Worm (Caenorhabditis elegans): ENCODE measurements around the gene C37C3.2.

Gene C37C3.2

DNA sequence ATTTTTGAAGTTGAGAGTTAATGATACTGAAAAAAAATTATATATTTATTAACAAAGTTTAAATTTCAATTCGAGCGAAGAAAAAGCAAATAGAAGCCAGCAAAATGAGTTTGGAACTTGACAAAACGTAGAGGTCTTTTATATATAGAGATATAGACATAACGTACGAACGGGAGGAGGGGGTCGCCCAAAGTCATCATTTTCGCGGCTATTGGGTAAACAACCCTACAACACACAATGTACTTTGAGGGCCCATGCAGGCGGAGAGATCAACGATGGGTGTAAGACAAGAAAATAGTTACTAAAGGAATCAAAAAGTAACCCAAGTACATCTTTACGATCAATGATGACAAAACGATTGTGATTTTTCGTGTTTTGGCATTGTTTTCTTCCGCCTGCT, 44.0 kb upstream of the C37C3.2 start, which contains the start of gene ZK742.4:
TSS of gene ZK742.4 (minus strand) at position 35 of the 400 bp plus-strand sequence.
- TF ChIP-seq skn-1 (tag; optimal IDR thresholded peaks at IDR 0.05) = no peak
- TF ChIP-seq pha-4 (tag; optimal IDR thresholded peaks at IDR 0.05) = peak; percentile 55

DNA sequence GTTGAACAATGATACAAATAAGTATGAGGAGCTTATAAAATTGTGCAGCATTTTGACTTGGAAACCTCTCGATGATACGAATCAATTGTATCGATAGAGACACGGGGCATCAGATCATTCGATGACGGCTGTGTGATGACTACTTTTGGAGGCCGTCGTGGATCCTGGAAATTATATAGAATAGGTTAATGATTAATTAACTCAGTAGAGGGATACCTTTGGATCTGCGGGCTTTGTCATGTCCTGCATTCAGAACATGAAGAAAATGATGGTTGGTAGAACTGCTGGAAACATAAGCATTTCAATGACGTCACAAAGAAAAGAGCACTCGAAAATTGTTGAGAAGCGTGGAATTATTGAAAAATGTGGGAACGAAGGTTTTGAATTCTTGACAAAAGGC, 41.1 kb upstream of the C37C3.2 start, which contains the start of gene ZK742.6:
TSS of gene ZK742.6 (minus strand) at position 342 of the 400 bp plus-strand sequence.
- TF ChIP-seq aly-2 (tag; optimal IDR thresholded peaks at IDR 0.05) (peak; percentile 73), ceh-9 (tag; optimal IDR thresholded peaks at IDR 0.05) (no peak)

DNA sequence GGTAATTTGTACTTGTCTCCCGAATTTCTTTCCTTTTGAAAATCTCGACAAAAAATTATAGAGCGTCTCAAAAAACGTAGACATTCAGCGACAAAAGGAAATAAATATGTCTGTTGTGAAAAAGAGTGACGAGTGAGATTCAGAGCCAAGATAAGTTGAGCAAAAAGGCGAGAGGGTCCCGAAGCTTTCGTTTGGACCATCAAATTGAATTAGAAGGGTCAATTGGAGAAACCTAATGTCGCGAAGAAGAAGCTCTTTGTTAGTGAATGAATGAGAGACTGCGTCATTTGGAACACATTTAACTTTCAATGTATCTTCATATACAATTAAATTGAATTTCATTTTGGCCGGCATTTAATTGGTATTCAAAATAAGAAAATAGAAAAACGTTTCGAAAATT, 39.3 kb upstream of the C37C3.2 start:
- TF ChIP-seq ama-1 (optimal IDR thresholded peaks at IDR 0.05) = no peak
- TF ChIP-seq fkh-10 (GFP tag; optimal IDR thresholded peaks at IDR 0.05) = peak; percentile 24
- no peak for TF ChIP-seq nhr-11 (tag; optimal IDR thresholded peaks at IDR 0.05)
- TF ChIP-seq elt-1 (tag; optimal IDR thresholded peaks at IDR 0.05) = peak; percentile 11

DNA sequence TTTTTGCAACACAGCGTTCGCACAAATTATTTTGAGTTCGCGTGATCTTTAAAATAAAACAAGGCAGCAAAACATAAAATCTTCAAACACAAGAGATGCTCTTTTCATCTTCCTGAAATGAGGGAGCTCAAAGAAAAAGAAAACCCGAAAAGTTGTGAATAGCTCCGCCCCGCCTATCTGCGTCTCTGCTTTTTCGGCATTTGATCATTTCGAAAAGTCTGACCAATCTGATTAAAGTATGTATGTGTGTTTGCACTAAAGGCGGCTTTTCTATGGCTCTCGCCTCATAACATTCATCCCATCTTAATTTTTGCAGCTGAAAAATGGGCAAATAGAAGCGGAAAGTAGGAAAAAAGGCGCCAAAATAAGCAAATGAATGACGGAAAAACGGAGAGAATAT, 36.2 kb upstream of the C37C3.2 start:
- peak; percentile 21 for TF ChIP-seq nfya-1 (tag; optimal IDR thresholded peaks at IDR 0.05; ENCODE audit: insufficient read depth)
- TF ChIP-seq ceh-28 (tag; optimal IDR thresholded peaks at IDR 0.05) = no peak
- no peak for TF ChIP-seq ceh-9 (tag; optimal IDR thresholded peaks at IDR 0.05)
- peak; percentile 14 for TF ChIP-seq fkh-10 (GFP tag; optimal IDR thresholded peaks at IDR 0.05)

DNA sequence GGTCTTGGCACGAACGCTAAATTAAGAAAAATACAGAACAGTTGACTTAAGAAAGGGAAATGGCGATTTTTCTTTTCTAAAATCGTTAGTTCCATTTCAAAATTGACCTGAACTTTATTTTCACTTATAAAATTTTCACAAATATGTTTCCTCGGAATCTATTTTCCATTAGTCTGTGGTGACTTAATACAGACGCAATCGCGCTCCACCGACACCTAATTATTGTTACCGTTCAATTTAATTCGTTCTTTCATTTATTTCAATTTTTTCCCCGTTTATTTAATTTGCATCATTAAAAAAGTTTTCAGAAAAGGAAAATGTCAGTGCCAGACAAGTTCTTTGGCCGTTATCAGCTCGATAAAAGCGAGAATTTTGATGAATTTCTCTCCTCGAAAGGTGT, 35.5 kb upstream of the C37C3.2 start, which contains the start of gene lbp-4:
TSS of gene lbp-4 (plus strand) at position 309 of the 400 bp plus-strand sequence.
- TF ChIP-seq lin-15B (tag; optimal IDR thresholded peaks at IDR 0.05) (peak; percentile 51), pqm-1 (tag; optimal IDR thresholded peaks at IDR 0.05) (peak; percentile 37), elt-3 (tag; optimal IDR thresholded peaks at IDR 0.05) (no peak), nhr-11 (tag; optimal IDR thresholded peaks at IDR 0.05) (no peak), pha-4 (tag; optimal IDR thresholded peaks at IDR 0.05) (peak; percentile 73), elt-2 (tag; optimal IDR thresholded peaks at IDR 0.05) (peak; percentile 39), nhr-237 (tag; optimal IDR thresholded peaks at IDR 0.05) (no peak), nhr-23 (tag; optimal IDR thresholded peaks at IDR 0.05) (peak; percentile 54), mdl-1 (tag; optimal IDR thresholded peaks at IDR 0.05) (no peak), snpc-4 (tag; optimal IDR thresholded peaks at IDR 0.05) (peak; percentile 19), nfya-1 (tag; optimal IDR thresholded peaks at IDR 0.05; ENCODE audit: insufficient read depth) (peak; percentile 50)

DNA sequence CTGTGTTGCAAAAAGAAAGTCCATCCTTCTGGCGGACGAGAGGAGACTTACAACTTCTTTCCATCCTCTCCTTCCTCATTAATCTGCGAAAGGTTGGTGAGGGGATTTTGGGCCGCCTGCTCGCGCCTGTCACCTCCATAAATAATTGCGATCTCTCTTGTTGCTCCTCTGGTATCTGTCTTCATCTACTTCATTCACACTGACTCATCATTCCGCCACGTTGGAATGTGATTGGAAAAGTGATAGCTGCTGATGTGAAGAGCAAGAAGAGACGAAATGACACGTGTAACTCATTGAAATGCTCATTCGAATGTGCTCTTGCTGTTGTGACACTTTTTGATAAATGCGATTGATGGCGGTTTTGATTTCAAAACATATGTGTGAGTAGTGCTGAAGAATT, 33.1 kb upstream of the C37C3.2 start:
- TF ChIP-seq nhr-25 (tag; optimal IDR thresholded peaks at IDR 0.05) (no peak), lin-39 (tag; optimal IDR thresholded peaks at IDR 0.05) (peak; percentile 22), unc-62 (GFP tag; optimal IDR thresholded peaks at IDR 0.05) (peak; percentile 71), ceh-28 (tag; optimal IDR thresholded peaks at IDR 0.05) (no peak), zag-1 (tag; optimal IDR thresholded peaks at IDR 0.05) (no peak), nfya-1 (tag; optimal IDR thresholded peaks at IDR 0.05; ENCODE audit: insufficient read depth) (peak; percentile 9)

DNA sequence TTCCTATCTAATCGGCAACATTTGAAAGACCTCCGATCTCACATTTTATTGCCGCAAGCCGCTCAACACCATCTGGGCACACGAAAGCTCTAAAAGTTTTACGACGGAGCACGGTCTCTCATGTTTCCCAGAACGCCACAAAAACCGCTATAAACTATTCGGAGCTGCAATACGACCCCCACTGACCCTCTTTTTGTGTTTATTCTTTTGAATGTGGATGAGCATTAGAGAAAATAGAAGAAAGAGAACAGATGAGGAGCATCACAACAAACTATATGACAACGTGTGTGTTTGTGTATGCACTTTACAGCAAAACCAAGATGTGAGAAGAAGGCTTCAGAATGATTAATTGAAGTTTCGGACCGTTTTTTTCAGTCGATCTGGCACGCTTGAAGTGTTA, 31.6 kb upstream of the C37C3.2 start:
- no peak for TF ChIP-seq nhr-11 (tag; optimal IDR thresholded peaks at IDR 0.05)
- no peak for TF ChIP-seq aly-2 (tag; optimal IDR thresholded peaks at IDR 0.05)

DNA sequence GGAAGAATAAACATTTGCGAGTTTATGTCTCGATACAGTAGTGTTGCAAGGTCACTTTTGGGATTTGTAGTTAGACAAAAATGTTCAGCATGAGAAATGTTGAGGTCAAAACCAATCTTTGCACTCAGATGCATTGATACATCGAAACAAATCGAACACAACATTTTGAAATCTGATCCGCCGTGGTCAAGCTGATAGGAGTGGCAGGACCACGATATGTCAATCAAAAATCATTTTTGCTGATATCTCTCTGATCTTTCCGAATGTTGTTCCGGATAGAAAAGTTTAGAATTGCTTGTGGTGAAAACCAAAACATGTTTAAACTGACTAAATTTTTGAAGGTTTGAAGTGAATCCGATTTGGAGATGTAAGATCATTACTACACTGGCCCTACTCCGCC, 29.9 kb upstream of the C37C3.2 start:
- TF ChIP-seq nhr-76 (tag; optimal IDR thresholded peaks at IDR 0.05) (no peak), eor-1 (tag; optimal IDR thresholded peaks at IDR 0.05) (no peak)

DNA sequence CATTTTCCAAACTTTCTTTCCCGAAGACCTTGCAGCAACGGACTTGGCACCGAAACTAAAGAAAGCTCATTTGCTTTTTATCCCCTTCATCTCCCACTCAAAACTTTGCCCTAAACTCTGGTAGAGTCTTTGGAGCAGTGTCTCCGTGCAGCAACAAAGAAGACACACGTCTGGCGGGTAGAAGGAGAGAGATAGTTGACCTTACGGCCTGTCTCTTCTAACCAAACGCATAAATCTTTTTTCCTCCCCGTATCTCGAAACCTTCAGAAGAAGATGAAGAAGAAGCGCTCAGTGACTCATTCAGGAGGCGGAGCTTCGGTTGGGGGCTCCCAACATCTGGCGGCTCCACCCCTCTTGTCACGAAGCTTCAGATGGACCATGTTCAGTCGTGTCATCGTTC, 29.4 kb upstream of the C37C3.2 start:
- TF ChIP-seq R02D3.7 (tag; optimal IDR thresholded peaks at IDR 0.05) (no peak), jun-1 (tag; optimal IDR thresholded peaks at IDR 0.05) (no peak), zag-1 (tag; optimal IDR thresholded peaks at IDR 0.05) (no peak), egl-27 (tag; optimal IDR thresholded peaks at IDR 0.05) (no peak), nfya-1 (tag; optimal IDR thresholded peaks at IDR 0.05; ENCODE audit: insufficient read depth) (no peak), pha-4 (tag; optimal IDR thresholded peaks at IDR 0.05) (no peak), nhr-12 (tag; optimal IDR thresholded peaks at IDR 0.05) (no peak), tbx-2 (tag; optimal IDR thresholded peaks at IDR 0.05) (no peak), nhr-43 (tag; optimal IDR thresholded peaks at IDR 0.05; ENCODE audit: poor library complexity, severe bottlenecking) (no peak), nhr-25 (tag; optimal IDR thresholded peaks at IDR 0.05) (no peak), hmg-11 (tag; optimal IDR thresholded peaks at IDR 0.05) (no peak), ceh-82 (tag; optimal IDR thresholded peaks at IDR 0.05) (no peak), nhr-67 (tag; optimal IDR thresholded peaks at IDR 0.05) (no peak), pqm-1 (tag; optimal IDR thresholded peaks at IDR 0.05) (no peak), egl-5 (tag; optimal IDR thresholded peaks at IDR 0.05) (no peak), fos-1 (tag; optimal IDR thresholded peaks at IDR 0.05) (no peak), sea-2 (GFP tag; optimal IDR thresholded peaks at IDR 0.05) (no peak)

Measured in whole organism, L3 larva.